Fruit fly (Drosophila melanogaster) whole organism, wandering third instar larva: ENCODE measurements around the gene Ugt304A1.

ENCODE experiments used
- CG32264 ChIP-seq: fragments of 200-800 bp; sonication (Bioruptor generic); optimal IDR thresholded peaks from 2 replicates; lab custom pipeline; 2016; ENCODE audit warnings: missing biosample characterization, missing genetic modification characterization
- CG9705 ChIP-seq: fragments of 200-800 bp; sonication (Bioruptor generic); optimal IDR thresholded peaks from 2 replicates; lab custom pipeline; 2018; ENCODE audit warnings: missing biosample characterization, mild to moderate bottlenecking, missing genetic modification characterization
- CrebA ChIP-seq: fragments of 200-800 bp; sonication (Bioruptor generic); optimal IDR thresholded peaks from 2 replicates; lab custom pipeline; 2016; ENCODE audit warnings: missing biosample characterization, mild to moderate bottlenecking, missing genetic modification characterization, borderline replicate concordance
- Dfd ChIP-seq: fragments of >200 bp; optimal IDR thresholded peaks from 2 replicates; lab custom pipeline; 2017; ENCODE audit warnings: missing biosample characterization, missing genetic modification characterization
- Dif ChIP-seq: fragments of 200-275, 200-300 bp; sonication (Bioruptor generic); optimal IDR thresholded peaks from 2 replicates; lab custom pipeline; 2018; ENCODE audit warnings: missing biosample characterization, missing genetic modification characterization; ENCODE audit not compliant: partially characterized antibody
- Hnf4 ChIP-seq: fragments of 200-800 bp; sonication (Bioruptor generic); optimal IDR thresholded peaks from 2 replicates; lab custom pipeline; 2016; ENCODE audit warnings: missing biosample characterization, mild to moderate bottlenecking, missing genetic modification characterization
- Hr78 ChIP-seq: fragments of >200 bp; optimal IDR thresholded peaks from 2 replicates; lab custom pipeline; 2017; ENCODE audit warnings: missing biosample characterization, missing genetic modification characterization
- Hr83 ChIP-seq: fragments of 200-300 bp; sonication (Bioruptor generic); optimal IDR thresholded peaks from 2 replicates; lab custom pipeline; 2016; ENCODE audit warnings: missing biosample characterization, mild to moderate bottlenecking, missing genetic modification characterization, moderate library complexity; ENCODE audit not compliant: poor library complexity, severe bottlenecking
- Jra ChIP-seq: sonication (Bioruptor generic); optimal IDR thresholded peaks from 2 replicates; lab custom pipeline; 2016; ENCODE audit warnings: missing biosample characterization, missing genetic modification characterization
- Mio ChIP-seq: sonication (Bioruptor generic); optimal IDR thresholded peaks from 2 replicates; lab custom pipeline; 2016; ENCODE audit warnings: missing biosample characterization, missing genetic modification characterization
- N ChIP-seq: fragments of >200 bp; optimal IDR thresholded peaks from 2 replicates; lab custom pipeline; 2018; ENCODE audit warnings: missing biosample characterization, missing external identifiers, missing genetic modification characterization
- OdsH ChIP-seq: fragments of 200-800 bp; sonication (Bioruptor generic); optimal IDR thresholded peaks from 2 replicates; lab custom pipeline; 2016; ENCODE audit warnings: missing biosample characterization, mild to moderate bottlenecking, missing genetic modification characterization
- Sp1 ChIP-seq: fragments of 200-800 bp; sonication (Bioruptor generic); optimal IDR thresholded peaks from 3 replicates; lab custom pipeline; 2019; ENCODE audit warnings: missing biosample characterization, mild to moderate bottlenecking, missing genetic modification characterization, moderate library complexity
- Vsx2 ChIP-seq: fragments of 200-300, 225-300 bp; sonication (Bioruptor generic); optimal IDR thresholded peaks from 2 replicates; lab custom pipeline; 2018; ENCODE audit warnings: missing biosample characterization, missing genetic modification characterization; ENCODE audit not compliant: partially characterized antibody
- br ChIP-seq: fragments of 200-800 bp; sonication (Bioruptor generic); optimal IDR thresholded peaks from 2 replicates; lab custom pipeline; 2016; ENCODE audit warnings: missing biosample characterization, missing genetic modification characterization
- brk ChIP-seq: fragments of 200-800 bp; sonication (Bioruptor generic); optimal IDR thresholded peaks from 2 replicates; lab custom pipeline; 2016; ENCODE audit warnings: missing biosample characterization, mild to moderate bottlenecking, missing genetic modification characterization
- dl ChIP-seq, 2 experiments: fragments of 175-275, 200-275 bp in 1 of 2; fragments of 200-275 bp in 1 of 2; sonication (Bioruptor generic); optimal IDR thresholded peaks; lab custom pipeline; 2018; ENCODE audit warnings: mild to moderate bottlenecking in 2 of 2, missing biosample characterization in 2 of 2, missing genetic modification characterization in 2 of 2, moderate library complexity in 2 of 2; ENCODE audit not compliant: partially characterized antibody in 2 of 2, insufficient read depth in 1 of 2
- dmrt93B ChIP-seq: fragments of 200-800 bp; sonication (Bioruptor generic); optimal IDR thresholded peaks from 2 replicates; lab custom pipeline; 2018; ENCODE audit warnings: missing biosample characterization, mild to moderate bottlenecking, missing genetic modification characterization
- ey ChIP-seq: fragments of 200-800 bp; sonication (Bioruptor generic); optimal IDR thresholded peaks from 2 replicates; lab custom pipeline; 2016; ENCODE audit warnings: missing biosample characterization, missing genetic modification characterization
- foxo ChIP-seq, 2 experiments: fragments of 200-800 bp; sonication (Bioruptor generic); optimal IDR thresholded peaks; 2 replicates in 1 of 2; 3 replicates in 1 of 2; lab custom pipeline; 2016 to 2017; ENCODE audit warnings: missing biosample characterization in 2 of 2, missing genetic modification characterization in 2 of 2
- fru ChIP-seq: fragments of 200-800 bp; sonication (Bioruptor generic); optimal IDR thresholded peaks from 3 replicates; lab custom pipeline; 2016; ENCODE audit warnings: missing biosample characterization, mild to moderate bottlenecking, missing genetic modification characterization
- h ChIP-seq: fragments of 200-800 bp; sonication (Bioruptor generic); optimal IDR thresholded peaks from 3 replicates; lab custom pipeline; 2016; ENCODE audit warnings: missing biosample characterization, mild to moderate bottlenecking, missing genetic modification characterization
- jim ChIP-seq: fragments of 175-275, 200-325 bp; sonication (Bioruptor generic); optimal IDR thresholded peaks from 2 replicates; lab custom pipeline; 2016; ENCODE audit warnings: missing biosample characterization, mild to moderate bottlenecking, missing genetic modification characterization
- lola ChIP-seq: fragments of >200 bp; optimal IDR thresholded peaks from 2 replicates; lab custom pipeline; 2017; ENCODE audit warnings: missing biosample characterization, missing genetic modification characterization
- pan ChIP-seq: fragments of >200 bp; optimal IDR thresholded peaks from 2 replicates; lab custom pipeline; 2017
- psq ChIP-seq: fragments of 200-800 bp; sonication (Bioruptor generic); optimal IDR thresholded peaks from 3 replicates; lab custom pipeline; 2017; ENCODE audit warnings: missing biosample characterization, mild to moderate bottlenecking, missing genetic modification characterization, moderate library complexity
- rgr ChIP-seq: fragments of 200-800 bp; sonication (Bioruptor generic); optimal IDR thresholded peaks from 3 replicates; lab custom pipeline; 2016; ENCODE audit warnings: missing biosample characterization, mild to moderate bottlenecking, missing genetic modification characterization
- sage ChIP-seq: fragments of 200-800 bp; sonication (Bioruptor generic); optimal IDR thresholded peaks from 2 replicates; lab custom pipeline; 2016; ENCODE audit warnings: missing biosample characterization, mild to moderate bottlenecking, missing genetic modification characterization
- tai ChIP-seq: sonication (Bioruptor generic); optimal IDR thresholded peaks from 2 replicates; lab custom pipeline; 2016; ENCODE audit warnings: missing biosample characterization, missing genetic modification characterization

The Ugt304A1 gene

DNA sequence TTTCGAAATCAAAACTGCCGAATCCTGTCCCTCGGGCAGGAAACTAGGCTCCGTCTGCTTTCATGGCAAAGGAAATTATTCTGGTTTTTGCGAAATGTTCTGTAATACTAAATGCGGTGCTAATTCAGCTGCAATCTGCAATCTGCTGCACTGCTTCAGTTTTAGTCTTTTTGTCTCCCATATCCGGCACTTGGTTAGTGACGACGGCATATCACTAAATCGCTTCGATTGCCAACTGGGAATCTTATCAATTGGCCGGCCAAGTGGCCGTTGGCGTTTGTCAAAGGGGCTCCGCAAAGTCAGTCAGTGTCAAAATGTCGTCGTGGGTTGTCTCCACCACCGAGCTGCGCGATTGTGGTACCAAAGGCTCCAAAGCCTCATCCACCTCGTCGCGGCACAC is 20.6 kb upstream of the Ugt304A1 start, which contains the start of gene CG18577:
CG18577 (plus strand) TSS at position 301 of the 400 bp plus-strand sequence.
- no peak for TF ChIP-seq sage
- no peak for TF ChIP-seq Hr78 (GFP tag; lab: Kevin White, UChicago)
- TF ChIP-seq jim, result no peak
- TF ChIP-seq psq, result no peak
- TF ChIP-seq lola, result no peak
- TF ChIP-seq fru (GFP tag; lab: Kevin White, UChicago), result no peak
- no peak for TF ChIP-seq Hnf4
- TF ChIP-seq Mio (GFP tag; lab: Kevin White, UChicago), result no peak
- no peak for TF ChIP-seq CG9705 (GFP tag; lab: Kevin White, UChicago)
- TF ChIP-seq dl (GFP tag; optimal IDR thresholded peaks at IDR 0.05; lab: Kevin White, UChicago; ENCODE audit: insufficient read depth in 1 of 2, partially characterized antibody in 2 of 2), result no peak
- TF ChIP-seq CrebA (GFP tag; lab: Kevin White, UChicago), result no peak
- TF ChIP-seq foxo (GFP tag; optimal IDR thresholded peaks at IDR 0.05; lab: Kevin White, UChicago), result no peak
- TF ChIP-seq Dif (GFP tag; lab: Kevin White, UChicago), result no peak

DNA sequence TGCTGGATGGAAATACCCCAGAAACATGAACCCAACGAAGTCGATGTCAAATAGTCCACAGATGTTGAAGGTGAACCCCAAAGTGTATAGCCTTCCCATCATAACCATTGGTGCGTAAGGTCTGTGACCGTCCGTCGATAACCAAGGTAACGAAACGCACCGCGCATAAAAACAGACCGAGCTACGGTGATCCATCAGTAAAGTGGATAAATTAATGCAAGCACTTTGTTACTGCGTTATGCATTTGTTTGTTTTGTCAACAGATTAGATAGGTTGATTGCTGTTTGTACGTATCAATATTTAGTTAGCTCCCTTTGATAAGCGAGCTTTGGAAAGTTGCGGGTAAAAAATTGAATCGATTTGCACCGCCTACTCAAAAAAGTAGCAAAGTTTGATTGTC is 3.1 kb upstream of the Ugt304A1 start:
- TF ChIP-seq jim, result no peak
- no peak for TF ChIP-seq h (GFP tag; lab: Kevin White, UChicago)

DNA sequence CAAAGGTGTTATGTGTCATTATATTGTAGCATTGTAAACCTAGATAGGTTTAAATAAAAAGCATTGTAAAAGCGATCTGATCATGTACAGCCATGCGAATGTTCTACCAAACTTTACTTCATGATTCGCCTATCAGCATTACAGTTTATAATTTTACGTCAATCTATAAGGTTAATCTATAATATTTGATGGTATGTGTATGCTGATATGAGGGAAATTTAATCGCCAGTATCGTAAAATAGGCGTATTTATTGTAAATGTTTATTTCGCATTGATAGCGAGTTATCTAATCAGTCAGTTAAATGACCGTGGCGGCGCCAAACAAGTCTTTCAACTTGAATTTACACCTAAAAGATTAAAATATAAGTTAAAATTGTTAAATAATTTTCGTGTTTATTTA is 2.4 kb upstream of the Ugt304A1 start:
- TF ChIP-seq CG32264 (GFP tag; lab: Kevin White, UChicago) (no peak), rgr (GFP tag; lab: Kevin White, UChicago) (no peak), Dfd (no peak), Hnf4 (no peak), Mio (GFP tag; lab: Kevin White, UChicago) (no peak), lola (no peak), dl (GFP tag; optimal IDR thresholded peaks at IDR 0.05; lab: Kevin White, UChicago; ENCODE audit: insufficient read depth in 1 of 2, partially characterized antibody in 2 of 2) (no peak), h (GFP tag; lab: Kevin White, UChicago) (no peak), tai (GFP tag; lab: Kevin White, UChicago) (no peak)

DNA sequence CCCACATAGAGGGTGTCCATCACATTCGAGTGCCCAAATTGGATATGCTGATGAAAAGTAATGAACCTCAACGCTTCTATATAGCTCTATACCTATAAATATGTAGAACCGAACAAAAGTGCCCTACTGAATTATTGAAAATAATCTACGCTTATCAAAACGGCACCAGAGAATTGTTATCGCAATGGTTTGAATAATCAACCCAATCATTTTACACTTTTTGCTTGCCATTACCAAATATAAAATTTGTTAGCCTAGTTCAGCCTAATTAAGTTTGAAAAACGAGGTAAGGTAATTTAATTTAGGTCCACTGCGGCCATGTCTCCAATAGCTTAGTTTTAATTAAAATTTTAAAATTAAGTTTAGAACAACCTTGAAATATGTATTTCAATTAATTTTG is 569 bp upstream of the Ugt304A1 start:
- TF ChIP-seq Jra, result no peak
- no peak for TF ChIP-seq brk (GFP tag; lab: Kevin White, UChicago)
- TF ChIP-seq Dif (GFP tag; lab: Kevin White, UChicago), result no peak
- TF ChIP-seq br (GFP tag; lab: Kevin White, UChicago), result no peak
- no peak for TF ChIP-seq h (GFP tag; lab: Kevin White, UChicago)
- TF ChIP-seq foxo (GFP tag; optimal IDR thresholded peaks at IDR 0.05; lab: Kevin White, UChicago), result no peak
- TF ChIP-seq CG32264 (GFP tag; lab: Kevin White, UChicago), result no peak
- no peak for TF ChIP-seq fru (GFP tag; lab: Kevin White, UChicago)
- TF ChIP-seq OdsH (GFP tag; lab: Kevin White, UChicago), result no peak
- no peak for TF ChIP-seq dmrt93B (GFP tag; lab: Kevin White, UChicago)
- TF ChIP-seq ey (GFP tag; lab: Kevin White, UChicago), result no peak
- TF ChIP-seq N, result no peak
- TF ChIP-seq pan, result no peak

DNA sequence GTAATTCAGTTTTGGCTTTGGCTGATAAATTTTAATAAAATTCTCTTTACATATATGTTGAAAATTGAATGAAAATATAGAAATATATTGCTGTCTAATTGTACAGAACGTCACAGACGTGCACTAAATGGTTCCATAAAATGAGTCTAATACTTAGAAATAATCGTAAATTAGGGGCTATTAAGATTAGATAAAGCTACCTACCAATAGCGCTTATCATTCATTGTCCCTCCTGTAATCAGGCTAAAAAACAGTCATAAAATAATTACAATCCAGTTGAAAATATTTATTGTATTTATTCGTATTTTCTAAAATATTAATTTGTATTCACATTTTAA is 2.1 kb downstream of the Ugt304A1 start:
- TF ChIP-seq sage (no peak), CrebA (GFP tag; lab: Kevin White, UChicago) (peak; percentile 58), fru (GFP tag; lab: Kevin White, UChicago) (no peak), Dif (GFP tag; lab: Kevin White, UChicago) (no peak), Hr83 (GFP tag; lab: Kevin White, UChicago) (no peak), h (GFP tag; lab: Kevin White, UChicago) (no peak), Sp1 (GFP tag; lab: Kevin White, UChicago) (no peak)

dm6 chr3R:11172460-11173168 is 2.6 kb downstream of the Ugt304A1 start, which contains the start of gene Ugt35A1:
Gene Ugt35A1, minus strand, starts transcription at chr3R:11172664.
- TF ChIP-seq brk (GFP tag; lab: Kevin White, UChicago) (peak; percentile 17), dl (GFP tag; optimal IDR thresholded peaks at IDR 0.05; lab: Kevin White, UChicago; ENCODE audit: insufficient read depth in 1 of 2, partially characterized antibody in 2 of 2) (peak in 1 of 2 experiments; percentile 28), ey (GFP tag; lab: Kevin White, UChicago) (no peak), Dif (GFP tag; lab: Kevin White, UChicago) (peak; percentile 16), Vsx2 (GFP tag; lab: Kevin White, UChicago) (peak; percentile 94)
